Fruit fly (Drosophila melanogaster) whole organism, embryonic: Measurements from ENCODE around the gene mbc.

Source experiments
- ATbp ChIP-seq: fragments of 200-800 bp; sonication (Bioruptor generic); optimal IDR thresholded peaks from 2 replicates; lab custom pipeline; 2017; ENCODE audit warnings: missing biosample characterization, mild to moderate bottlenecking, missing genetic modification characterization, missing genetic modification reagents
- B-H1 ChIP-seq: fragments of 200-800 bp; sonication (Bioruptor generic); IDR thresholded peaks from 3 replicates; pipeline ENCODE4 v1.3.6; 2022; ENCODE audit warnings: missing biosample characterization, missing genetic modification characterization
- Bgb ChIP-seq: fragments of 200-800 bp; sonication (Bioruptor generic); IDR thresholded peaks from 2 replicates; pipeline ENCODE4 v1.3.6; 2022; ENCODE audit warnings: missing biosample characterization, missing genetic modification characterization; ENCODE audit not compliant: partially characterized antibody
- CG10147 ChIP-seq: fragments of 200-800 bp; sonication (Bioruptor generic); optimal IDR thresholded peaks from 2 replicates; lab custom pipeline; 2019; ENCODE audit warnings: missing biosample characterization, mild to moderate bottlenecking, missing genetic modification characterization, moderate library complexity
- CG1024 ChIP-seq: fragments of 200-800 bp; sonication (Bioruptor generic); IDR thresholded peaks from 2 replicates; pipeline ENCODE4 v1.3.6; 2022; ENCODE audit warnings: missing biosample characterization, missing genetic modification characterization
- CG10462 ChIP-seq: fragments of 200-800 bp; sonication (Bioruptor generic); optimal IDR thresholded peaks from 2 replicates; lab custom pipeline; 2016; ENCODE audit warnings: missing biosample characterization, missing genetic modification characterization
- CG12391 ChIP-seq: fragments of 200-800 bp; sonication (Bioruptor generic); optimal IDR thresholded peaks from 3 replicates; lab custom pipeline; 2018; ENCODE audit warnings: missing biosample characterization, mild to moderate bottlenecking, missing genetic modification characterization, moderate library complexity
- CG13287 ChIP-seq: fragments of 200-800 bp; sonication (Bioruptor generic); IDR thresholded peaks from 2 replicates; pipeline ENCODE4 v1.3.6; 2022; ENCODE audit warnings: missing biosample characterization, missing genetic modification characterization; ENCODE audit not compliant: partially characterized antibody
- CG13894 ChIP-seq: fragments of 200-800 bp; sonication (Bioruptor generic); optimal IDR thresholded peaks from 3 replicates; lab custom pipeline; 2018; ENCODE audit warnings: missing biosample characterization, mild to moderate bottlenecking, missing genetic modification characterization, moderate library complexity
- CG15514 ChIP-seq: fragments of 200-800 bp; sonication (Bioruptor generic); optimal IDR thresholded peaks from 3 replicates; lab custom pipeline; 2017; ENCODE audit warnings: missing biosample characterization, missing genetic modification characterization, mild to moderate bottlenecking, moderate library complexity, missing genetic modification reagents
- CG15601 ChIP-seq: fragments of 200-800 bp; sonication (Bioruptor generic); optimal IDR thresholded peaks from 3 replicates; lab custom pipeline; 2019; ENCODE audit warnings: missing biosample characterization, mild to moderate bottlenecking, missing genetic modification characterization, moderate library complexity
- CG16779 ChIP-seq: fragments of 200-800 bp; sonication (Bioruptor generic); IDR thresholded peaks from 2 replicates; pipeline ENCODE4 v1.3.6; 2022; ENCODE audit warnings: missing biosample characterization, missing genetic modification characterization
- CG16813 ChIP-seq: fragments of 200-800 bp; sonication (Bioruptor generic); IDR thresholded peaks from 3 replicates; pipeline ENCODE4 v1.3.6; 2022; ENCODE audit warnings: missing biosample characterization, missing genetic modification characterization; ENCODE audit not compliant: partially characterized antibody
- CG16863 ChIP-seq: fragments of 200-800 bp; sonication (Bioruptor generic); optimal IDR thresholded peaks from 3 replicates; lab custom pipeline; 2016; ENCODE audit warnings: missing biosample characterization, missing genetic modification characterization
- CG17359 ChIP-seq: fragments of 200-800 bp; sonication (Bioruptor generic); optimal IDR thresholded peaks from 3 replicates; lab custom pipeline; 2018; ENCODE audit warnings: missing biosample characterization, mild to moderate bottlenecking, missing genetic modification characterization, moderate library complexity
- CG17568 ChIP-seq: fragments of 200-800 bp; sonication (Bioruptor generic); optimal IDR thresholded peaks from 2 replicates; lab custom pipeline; 2018; ENCODE audit warnings: missing biosample characterization, mild to moderate bottlenecking, missing genetic modification characterization, moderate library complexity
- CG2678 ChIP-seq: fragments of 200-800 bp; sonication (Bioruptor generic); optimal IDR thresholded peaks from 3 replicates; lab custom pipeline; 2019; ENCODE audit warnings: missing biosample characterization, mild to moderate bottlenecking, missing genetic modification characterization, moderate library complexity
- CG33557 ChIP-seq: fragments of 200-800 bp; sonication (Bioruptor generic); optimal IDR thresholded peaks from 2 replicates; lab custom pipeline; 2019; ENCODE audit warnings: missing biosample characterization, mild to moderate bottlenecking, missing genetic modification characterization, moderate library complexity
- CG34224 ChIP-seq: fragments of 200-800 bp; sonication (Bioruptor generic); IDR thresholded peaks from 3 replicates; pipeline ENCODE4 v1.3.6; 2022; ENCODE audit warnings: missing biosample characterization, missing genetic modification characterization; ENCODE audit not compliant: partially characterized antibody
- CG3995 ChIP-seq: fragments of 200-800 bp; sonication (Bioruptor generic); optimal IDR thresholded peaks from 3 replicates; lab custom pipeline; 2016; ENCODE audit warnings: missing biosample characterization, missing genetic modification characterization
- CG4404 ChIP-seq: fragments of 200-800 bp; sonication (Bioruptor generic); IDR thresholded peaks from 2 replicates; pipeline ENCODE4 v1.3.6; 2022; ENCODE audit warnings: missing biosample characterization, missing genetic modification characterization
- Dip3 ChIP-seq: fragments of 200-800 bp; sonication (Bioruptor generic); optimal IDR thresholded peaks from 3 replicates; lab custom pipeline; 2016; ENCODE audit warnings: missing biosample characterization, missing genetic modification characterization
- Hr78 ChIP-seq, 2 experiments: fragments of 200-800 bp in 1 of 2; fragments of >200 bp in 1 of 2; sonication (Bioruptor generic) in 1 of 2; optimal IDR thresholded peaks; 2 replicates each; lab custom pipeline; 2017 to 2019; ENCODE audit warnings: missing biosample characterization in 2 of 2, missing genetic modification characterization in 2 of 2, mild to moderate bottlenecking in 1 of 2, moderate library complexity in 1 of 2
- Jarid2 ChIP-seq: fragments of 200-800 bp; sonication (Bioruptor generic); optimal IDR thresholded peaks from 3 replicates; lab custom pipeline; 2017; ENCODE audit warnings: mild to moderate bottlenecking, missing biosample characterization, missing genetic modification reagents, missing genetic modification characterization
- Mrtf ChIP-seq: fragments of 200-800 bp; sonication (Bioruptor generic); IDR thresholded peaks from 3 replicates; pipeline ENCODE4 v1.3.6; 2022; ENCODE audit warnings: missing biosample characterization, missing genetic modification characterization
- NFAT ChIP-seq: fragments of 200-800 bp; sonication (Bioruptor generic); IDR thresholded peaks from 2 replicates; pipeline ENCODE4 v1.3.6; 2022; ENCODE audit warnings: missing biosample characterization, missing genetic modification characterization
- Neu2 ChIP-seq: fragments of 200-800 bp; sonication (Bioruptor generic); optimal IDR thresholded peaks from 3 replicates; lab custom pipeline; 2016; ENCODE audit warnings: missing biosample characterization, missing genetic modification characterization, borderline replicate concordance
- Ssrp ChIP-seq: fragments of 200-800 bp; sonication (Bioruptor generic); optimal IDR thresholded peaks from 2 replicates; lab custom pipeline; 2018; ENCODE audit warnings: missing biosample characterization, mild to moderate bottlenecking, missing genetic modification characterization, moderate library complexity
- Xrp1 ChIP-seq: fragments of 200-800 bp; sonication (Bioruptor generic); IDR thresholded peaks from 2 replicates; pipeline ENCODE4 v1.3.6; 2022; ENCODE audit warnings: missing biosample characterization, missing genetic modification characterization
- ara ChIP-seq: fragments of 200-800 bp; sonication (Bioruptor generic); IDR thresholded peaks from 2 replicates; pipeline ENCODE4 v1.3.6; 2022; ENCODE audit warnings: missing biosample characterization, missing genetic modification characterization
- cad ChIP-seq: fragments of >200 bp; optimal IDR thresholded peaks from 2 replicates; lab custom pipeline; 2017; ENCODE audit warnings: missing biosample characterization, missing genetic modification characterization
- chn ChIP-seq: fragments of 200-800 bp; sonication (Bioruptor generic); optimal IDR thresholded peaks from 2 replicates; lab custom pipeline; 2016; ENCODE audit warnings: missing biosample characterization, missing genetic modification characterization
- crol ChIP-seq: fragments of 200-800 bp; sonication (Bioruptor generic); IDR thresholded peaks from 2 replicates; pipeline ENCODE4 v1.3.6; 2022; ENCODE audit warnings: missing biosample characterization, missing genetic modification characterization
- dimm ChIP-seq: fragments of 200-800 bp; sonication (Bioruptor generic); IDR thresholded peaks from 2 replicates; pipeline ENCODE4 v1.3.6; 2022; ENCODE audit warnings: missing biosample characterization, missing genetic modification characterization
- eyg ChIP-seq: fragments of 200-800 bp; sonication (Bioruptor generic); optimal IDR thresholded peaks from 3 replicates; lab custom pipeline; 2016; ENCODE audit warnings: missing biosample characterization, missing genetic modification characterization
- ftz-f1 ChIP-seq: fragments of 200-800 bp; sonication (Bioruptor generic); optimal IDR thresholded peaks from 2 replicates; lab custom pipeline; 2016; ENCODE audit warnings: missing biosample characterization, missing genetic modification characterization
- gce ChIP-seq: fragments of 200-800 bp; sonication (Bioruptor generic); IDR thresholded peaks from 3 replicates; pipeline ENCODE4 v1.3.6; 2022; ENCODE audit warnings: missing biosample characterization, missing genetic modification characterization
- grau ChIP-seq: fragments of 200-800 bp; optimal IDR thresholded peaks from 3 replicates; lab custom pipeline; 2019; ENCODE audit warnings: missing biosample characterization, mild to moderate bottlenecking, missing genetic modification characterization, moderate library complexity
- gt ChIP-seq: fragments of 200-800 bp; sonication (Bioruptor generic); IDR thresholded peaks from 2 replicates; pipeline ENCODE4 v1.3.6; 2022; ENCODE audit warnings: missing biosample characterization, missing genetic modification characterization
- ham ChIP-seq: fragments of 200-800 bp; sonication (Bioruptor generic); IDR thresholded peaks from 2 replicates; pipeline ENCODE4 v1.3.6; 2022; ENCODE audit warnings: missing biosample characterization, missing genetic modification characterization
- hkb ChIP-seq, 2 experiments: fragments of 200-800 bp in 1 of 2; fragments of >200 bp in 1 of 2; sonication (Bioruptor generic) in 1 of 2; IDR thresholded peaks in 1 of 2; optimal IDR thresholded peaks in 1 of 2; 2 replicates each; pipeline versions ENCODE4 v1.3.6 to Lab custom; 2017 to 2022; ENCODE audit warnings: missing biosample characterization in 1 of 2, missing genetic modification characterization in 1 of 2
- jumu ChIP-seq: fragments of 200-800 bp; sonication (Bioruptor generic); optimal IDR thresholded peaks from 3 replicates; lab custom pipeline; 2016; ENCODE audit warnings: missing biosample characterization, missing genetic modification characterization
- nmo ChIP-seq: fragments of 200-800 bp; sonication (Bioruptor generic); optimal IDR thresholded peaks from 2 replicates; lab custom pipeline; 2018; ENCODE audit warnings: missing biosample characterization, mild to moderate bottlenecking, missing genetic modification characterization, moderate library complexity
- otp ChIP-seq: fragments of 200-800 bp; sonication (Bioruptor generic); IDR thresholded peaks from 3 replicates; pipeline ENCODE4, ENCODE4 v1.3.6; 2022; ENCODE audit warnings: missing biosample characterization, missing genetic modification characterization
- peb ChIP-seq: fragments of 200-800 bp; sonication (Bioruptor generic); IDR thresholded peaks from 2 replicates; pipeline ENCODE4 v1.3.6; 2022; ENCODE audit warnings: missing biosample characterization, missing genetic modification characterization
- sd ChIP-seq: fragments of 200-800 bp; sonication (Bioruptor generic); optimal IDR thresholded peaks from 3 replicates; lab custom pipeline; 2018; ENCODE audit warnings: missing biosample characterization, mild to moderate bottlenecking, missing genetic modification characterization, moderate library complexity
- sug ChIP-seq: fragments of 200-800 bp; optimal IDR thresholded peaks from 2 replicates; lab custom pipeline; 2019; ENCODE audit warnings: missing biosample characterization, mild to moderate bottlenecking, missing genetic modification characterization, moderate library complexity
- tx ChIP-seq: fragments of 200-800 bp; sonication (Bioruptor generic); optimal IDR thresholded peaks from 2 replicates; lab custom pipeline; 2016; ENCODE audit warnings: missing biosample characterization, missing genetic modification characterization
- wdn ChIP-seq: fragments of 200-800 bp; sonication (Bioruptor generic); IDR thresholded peaks from 2 replicates; pipeline ENCODE4 v1.3.6; 2022; ENCODE audit warnings: missing biosample characterization, missing genetic modification characterization
- yki ChIP-seq: fragments of >200 bp; optimal IDR thresholded peaks from 3 replicates; lab custom pipeline; 2018
- zf30C ChIP-seq: fragments of 200-800 bp; sonication (Bioruptor generic); optimal IDR thresholded peaks from 3 replicates; lab custom pipeline; 2018; ENCODE audit warnings: missing biosample characterization, mild to moderate bottlenecking, missing genetic modification characterization

Gene mbc

dm6 chr3R:23820290-23820689 lies 38.7 kb downstream of the mbc start (continued):
- no peak for TF ChIP-seq Ssrp (tag; lab: Kevin White, UChicago)
- TF ChIP-seq CG4404 (GFP tag; lab: Robert Waterston, UW) = no peak; the same call in 1 of the 2 replicates
- peak; percentile 11 for TF ChIP-seq ftz-f1
- TF ChIP-seq grau (tag; lab: Kevin White, UChicago) = peak; percentile 40
- TF ChIP-seq eyg (GFP tag; lab: Kevin White, UChicago) = no peak
- TF ChIP-seq ara (GFP tag; lab: Robert Waterston, UW) = no peak
- no peak for TF ChIP-seq wdn (GFP tag; lab: Robert Waterston, UW)
- peak; percentile 1 for TF ChIP-seq CG10147
- TF ChIP-seq NFAT (GFP tag; lab: Robert Waterston, UW) = no peak
- peak; percentile 74 for TF ChIP-seq nmo (GFP tag; lab: Kevin White, UChicago)
- no peak for TF ChIP-seq tx (GFP tag; lab: Kevin White, UChicago)
- peak; percentile 45 for TF ChIP-seq CG15601
- TF ChIP-seq CG17568 = no peak
- TF ChIP-seq gce (GFP tag; lab: Robert Waterston, UW) = no peak
- peak; percentile 68 for TF ChIP-seq CG13894 (tag; lab: Kevin White, UChicago)
- no peak for TF ChIP-seq otp
- no peak for TF ChIP-seq CG10462 (GFP tag; lab: Kevin White, UChicago)
- no peak for TF ChIP-seq zf30C (GFP tag; lab: Kevin White, UChicago)
- no peak for TF ChIP-seq ATbp (GFP tag; lab: Kevin White, UChicago)
- no peak for TF ChIP-seq Mrtf (GFP tag; lab: Robert Waterston, UW)
- no peak for TF ChIP-seq crol
- peak; percentile 90 for TF ChIP-seq sd
- no peak for TF ChIP-seq cad
- no peak; the same call in 2 of the 3 replicates for TF ChIP-seq CG16813
- no peak for TF ChIP-seq Neu2 (GFP tag; lab: Kevin White, UChicago)
- no peak for TF ChIP-seq Hr78 (GFP tag; optimal IDR thresholded peaks at IDR 0.05; lab: Kevin White, UChicago)
- peak; percentile 45; the same call in 1 of the 2 replicates for TF ChIP-seq Xrp1 (GFP tag; lab: Robert Waterston, UW)
- TF ChIP-seq Bgb = peak; percentile 27; the same call in 1 of the 2 replicates
- no peak for TF ChIP-seq CG1024 (GFP tag; lab: Robert Waterston, UW)
- no peak for TF ChIP-seq sug
- TF ChIP-seq dimm (GFP tag; lab: Robert Waterston, UW) = no peak
- TF ChIP-seq Dip3 = no peak
- no peak for TF ChIP-seq CG33557 (GFP tag; lab: Kevin White, UChicago)
- peak; percentile 69 for TF ChIP-seq CG13287 (GFP tag; lab: Robert Waterston, UW)
- TF ChIP-seq CG34224 (GFP tag; lab: Robert Waterston, UW) = 0 out of 3 replicates have a peak, but pooled peaks have one; percentile 15
- TF ChIP-seq Jarid2 (GFP tag; lab: Kevin White, UChicago) = peak; percentile 52
- no peak for TF ChIP-seq CG16779 (GFP tag; lab: Robert Waterston, UW)
- TF ChIP-seq B-H1 (GFP tag; lab: Robert Waterston, UW) = peak; percentile 18; the same call in 1 of the 3 replicates
- TF ChIP-seq CG17359 = no peak
- no peak for TF ChIP-seq chn (GFP tag; lab: Kevin White, UChicago)
- TF ChIP-seq peb (GFP tag; lab: Robert Waterston, UW) = no peak
- TF ChIP-seq CG12391 (tag; lab: Kevin White, UChicago) = peak; percentile 65
- TF ChIP-seq yki (lab: Kevin White, UChicago) = no peak
- no peak for TF ChIP-seq CG16863 (GFP tag; lab: Kevin White, UChicago)
- no peak for TF ChIP-seq gt (GFP tag; lab: Robert Waterston, UW)
- TF ChIP-seq ham (GFP tag; lab: Robert Waterston, UW) = no peak
- TF ChIP-seq jumu (GFP tag; lab: Kevin White, UChicago) = no peak
- no peak for TF ChIP-seq CG3995 (GFP tag; lab: Kevin White, UChicago)
- no peak for TF ChIP-seq hkb (optimal IDR thresholded peaks at IDR 0.05; lab: Kevin White, UChicago)
- 0 out of 2 replicates have a peak, but pooled peaks have one; percentile 20 for TF ChIP-seq hkb (GFP tag; IDR thresholded peaks at IDR 0.05; lab: Robert Waterston, UW)
- TF ChIP-seq CG15514 (GFP tag; lab: Kevin White, UChicago) = peak; percentile 77
- peak; percentile 51 for TF ChIP-seq CG2678 (tag; lab: Kevin White, UChicago)
